Fruit fly (Drosophila melanogaster) whole organism, embryonic: ENCODE data around the gene mRpL15.

Source experiments
- CG10209 ChIP-seq: fragments of 200-800 bp; sonication (Bioruptor generic); optimal IDR thresholded peaks from 3 replicates; lab custom pipeline; 2017; ENCODE audit warnings: missing biosample characterization, mild to moderate bottlenecking, missing genetic modification characterization, missing genetic modification reagents
- CG10321 ChIP-seq: fragments of 200-800 bp; sonication (Bioruptor generic); IDR thresholded peaks from 2 replicates; pipeline ENCODE4 v1.3.6; 2022; ENCODE audit warnings: missing biosample characterization, missing genetic modification characterization
- CG11504 ChIP-seq: fragments of 200-800 bp; sonication (Bioruptor generic); optimal IDR thresholded peaks from 3 replicates; lab custom pipeline; 2019; ENCODE audit warnings: missing biosample characterization, mild to moderate bottlenecking, missing genetic modification characterization, moderate library complexity
- CG11695 ChIP-seq: fragments of 200-800 bp; sonication (Bioruptor generic); IDR thresholded peaks from 3 replicates; pipeline ENCODE4 v1.3.6; 2022; ENCODE audit warnings: missing biosample characterization, missing genetic modification characterization
- CG12391 ChIP-seq: fragments of 200-800 bp; sonication (Bioruptor generic); optimal IDR thresholded peaks from 3 replicates; lab custom pipeline; 2018; ENCODE audit warnings: missing biosample characterization, mild to moderate bottlenecking, missing genetic modification characterization, moderate library complexity
- CG12744 ChIP-seq: fragments of 200-800 bp; sonication (Bioruptor generic); optimal IDR thresholded peaks from 2 replicates; lab custom pipeline; 2016; ENCODE audit warnings: missing biosample characterization, missing genetic modification characterization
- CG14860 ChIP-seq: fragments of 200-800 bp; sonication (Bioruptor generic); IDR thresholded peaks from 3 replicates; pipeline ENCODE4 v1.3.6; 2022; ENCODE audit warnings: missing biosample characterization, missing genetic modification characterization; ENCODE audit not compliant: partially characterized antibody
- CG15011 ChIP-seq: fragments of 200-800 bp; sonication (Bioruptor generic); optimal IDR thresholded peaks from 3 replicates; lab custom pipeline; 2018; ENCODE audit warnings: missing biosample characterization, mild to moderate bottlenecking, missing genetic modification characterization
- CG17328 ChIP-seq: fragments of 200-800 bp; sonication (Bioruptor generic); IDR thresholded peaks from 2 replicates; pipeline ENCODE4 v1.3.6; 2022; ENCODE audit warnings: missing biosample characterization, missing genetic modification characterization
- CG2678 ChIP-seq: fragments of 200-800 bp; sonication (Bioruptor generic); optimal IDR thresholded peaks from 3 replicates; lab custom pipeline; 2019; ENCODE audit warnings: missing biosample characterization, mild to moderate bottlenecking, missing genetic modification characterization, moderate library complexity
- CG31365 ChIP-seq: fragments of 200-800 bp; sonication (Bioruptor generic); optimal IDR thresholded peaks from 2 replicates; lab custom pipeline; 2018; ENCODE audit warnings: missing biosample characterization, mild to moderate bottlenecking, missing genetic modification characterization
- CG32772 ChIP-seq: fragments of 200-800 bp; sonication (Bioruptor generic); IDR thresholded peaks from 2 replicates; pipeline ENCODE4 v1.3.6; 2022; ENCODE audit warnings: missing biosample characterization, missing genetic modification characterization
- CG3847 ChIP-seq: fragments of 200-800 bp; sonication (Bioruptor generic); IDR thresholded peaks from 2 replicates; pipeline ENCODE4 v1.3.6; 2022; ENCODE audit warnings: missing biosample characterization, missing genetic modification characterization
- CG4282 ChIP-seq: fragments of 200-800 bp; sonication (Bioruptor generic); optimal IDR thresholded peaks from 2 replicates; lab custom pipeline; 2016; ENCODE audit warnings: missing biosample characterization, missing genetic modification characterization
- CG4617 ChIP-seq: fragments of 200-800 bp; sonication (Bioruptor generic); optimal IDR thresholded peaks from 3 replicates; lab custom pipeline; 2016; ENCODE audit warnings: missing biosample characterization, missing genetic modification characterization, borderline replicate concordance
- CG4730 ChIP-seq: fragments of 200-800 bp; sonication (Bioruptor generic); IDR thresholded peaks from 2 replicates; pipeline ENCODE4 v1.3.6; 2022; ENCODE audit warnings: missing biosample characterization, missing genetic modification characterization
- CG7357 ChIP-seq: fragments of 200-800 bp; sonication (Bioruptor generic); IDR thresholded peaks from 3 replicates; pipeline ENCODE4 v1.3.6; 2022; ENCODE audit warnings: missing biosample characterization, missing genetic modification characterization
- CG7839 ChIP-seq: fragments of 200-800 bp; sonication (Bioruptor generic); optimal IDR thresholded peaks from 3 replicates; lab custom pipeline; 2018; ENCODE audit warnings: missing biosample characterization, mild to moderate bottlenecking, missing genetic modification characterization, moderate library complexity
- CG7963 ChIP-seq: fragments of 200-800 bp; sonication (Bioruptor generic); IDR thresholded peaks from 3 replicates; pipeline ENCODE4 v1.3.6; 2022; ENCODE audit warnings: missing biosample characterization, missing genetic modification characterization; ENCODE audit not compliant: partially characterized antibody
- CG8765 ChIP-seq: fragments of 200-800 bp; sonication (Bioruptor generic); IDR thresholded peaks from 2 replicates; pipeline ENCODE4 v1.3.6; 2022; ENCODE audit warnings: missing biosample characterization, missing genetic modification characterization
- CG8924 ChIP-seq: fragments of 200-800 bp; optimal IDR thresholded peaks from 3 replicates; lab custom pipeline; 2019; ENCODE audit warnings: missing biosample characterization, mild to moderate bottlenecking, missing genetic modification characterization, moderate library complexity
- HLH54F ChIP-seq: fragments of 200-800 bp; sonication (Bioruptor generic); optimal IDR thresholded peaks from 3 replicates; lab custom pipeline; 2016; ENCODE audit warnings: missing biosample characterization, missing genetic modification characterization
- HLHmδ ChIP-seq: fragments of 200-800 bp; sonication (Bioruptor generic); optimal IDR thresholded peaks from 2 replicates; lab custom pipeline; 2018; ENCODE audit warnings: missing biosample characterization, mild to moderate bottlenecking, missing genetic modification characterization, moderate library complexity
- Mad ChIP-seq: fragments of 200-800 bp; sonication (Bioruptor generic); optimal IDR thresholded peaks from 2 replicates; lab custom pipeline; 2016; ENCODE audit warnings: missing biosample characterization, missing genetic modification characterization
- Max ChIP-seq: fragments of 200-800 bp; sonication (Bioruptor generic); optimal IDR thresholded peaks from 2 replicates; lab custom pipeline; 2016; ENCODE audit warnings: missing biosample characterization, mild to moderate bottlenecking, missing genetic modification characterization
- Sox102F ChIP-seq: fragments of 200-800 bp; sonication (Bioruptor generic); optimal IDR thresholded peaks from 2 replicates; lab custom pipeline; 2018; ENCODE audit warnings: missing biosample characterization, mild to moderate bottlenecking, missing genetic modification characterization, moderate library complexity
- Tbp ChIP-seq: fragments of >200 bp; optimal IDR thresholded peaks from 2 replicates; lab custom pipeline; 2018; ENCODE audit warnings: missing biosample characterization, missing genetic modification characterization
- Xbp1 ChIP-seq: fragments of 200-800 bp; sonication (Bioruptor generic); optimal IDR thresholded peaks from 3 replicates; lab custom pipeline; 2016; ENCODE audit warnings: missing biosample characterization, mild to moderate bottlenecking, missing genetic modification characterization
- amos ChIP-seq: fragments of 200-800 bp; sonication (Bioruptor generic); IDR thresholded peaks from 2 replicates; pipeline ENCODE4 v1.3.6; 2022; ENCODE audit warnings: missing biosample characterization, missing genetic modification characterization; ENCODE audit not compliant: partially characterized antibody
- br ChIP-seq: fragments of >200 bp; optimal IDR thresholded peaks from 2 replicates; lab custom pipeline; 2017
- ci ChIP-seq: fragments of 200-800 bp; sonication (Bioruptor generic); IDR thresholded peaks from 3 replicates; pipeline ENCODE4 v1.3.6; 2022; ENCODE audit warnings: missing biosample characterization, missing genetic modification characterization
- crc ChIP-seq: fragments of 200-800 bp; sonication (Bioruptor generic); optimal IDR thresholded peaks from 2 replicates; lab custom pipeline; 2016; ENCODE audit warnings: missing biosample characterization, missing genetic modification characterization
- da ChIP-seq: fragments of 200-800 bp; sonication (Bioruptor generic); optimal IDR thresholded peaks from 2 replicates; lab custom pipeline; 2016; ENCODE audit warnings: missing biosample characterization, missing genetic modification characterization
- dimm ChIP-seq: fragments of 200-800 bp; sonication (Bioruptor generic); IDR thresholded peaks from 2 replicates; pipeline ENCODE4 v1.3.6; 2022; ENCODE audit warnings: missing biosample characterization, missing genetic modification characterization
- fd102C ChIP-seq: fragments of 200-800 bp; sonication (Bioruptor generic); optimal IDR thresholded peaks from 2 replicates; lab custom pipeline; 2018; ENCODE audit warnings: missing biosample characterization, mild to moderate bottlenecking, missing genetic modification characterization, moderate library complexity
- gce ChIP-seq: fragments of 200-800 bp; sonication (Bioruptor generic); IDR thresholded peaks from 3 replicates; pipeline ENCODE4 v1.3.6; 2022; ENCODE audit warnings: missing biosample characterization, missing genetic modification characterization
- insv ChIP-seq, 2 experiments: fragments of 200-800 bp; sonication (Bioruptor generic); optimal IDR thresholded peaks; 3 replicates each; lab custom pipeline; 2016 to 2018; ENCODE audit warnings: missing biosample characterization in 2 of 2, missing genetic modification characterization in 2 of 2
- jigr1 ChIP-seq: fragments of 200-800 bp; sonication (Bioruptor generic); IDR thresholded peaks from 3 replicates; pipeline ENCODE4 v1.3.6; 2022; ENCODE audit warnings: missing biosample characterization, missing genetic modification characterization
- kni ChIP-seq: fragments of 200-800 bp; sonication (Bioruptor generic); optimal IDR thresholded peaks from 3 replicates; lab custom pipeline; 2017; ENCODE audit warnings: mild to moderate bottlenecking, missing biosample characterization, missing genetic modification reagents, missing genetic modification characterization
- onecut ChIP-seq: fragments of 200-800 bp; sonication (Bioruptor generic); IDR thresholded peaks from 2 replicates; pipeline ENCODE4 v1.3.6; 2022; ENCODE audit warnings: missing biosample characterization, missing genetic modification characterization
- prd ChIP-seq, 3 experiments: fragments of >200 bp in 2 of 3; fragments of 200-800 bp in 1 of 3; sonication (Bioruptor generic) in 1 of 3; optimal IDR thresholded peaks in 2 of 3; IDR thresholded peaks in 1 of 3; 2 replicates in 2 of 3; 3 replicates in 1 of 3; pipeline versions ENCODE4 v1.3.6 to Lab custom; 2017 to 2022; ENCODE audit warnings: missing biosample characterization in 1 of 3, missing genetic modification characterization in 1 of 3
- psq ChIP-seq: fragments of 200-800 bp; sonication (Bioruptor generic); optimal IDR thresholded peaks from 2 replicates; lab custom pipeline; 2017; ENCODE audit warnings: missing biosample characterization, missing genetic modification characterization
- seq ChIP-seq: fragments of 200-800 bp; sonication (Bioruptor generic); IDR thresholded peaks from 2 replicates; pipeline ENCODE4 v1.3.6; 2022; ENCODE audit warnings: missing biosample characterization, missing genetic modification characterization
- slbo ChIP-seq: fragments of 200-800 bp; sonication (Bioruptor generic); IDR thresholded peaks from 2 replicates; pipeline ENCODE4 v1.3.6; 2022; ENCODE audit warnings: missing biosample characterization, missing genetic modification characterization
- sr ChIP-seq: fragments of 200-800 bp; sonication (Bioruptor generic); IDR thresholded peaks from 3 replicates; pipeline ENCODE4 v1.3.6; 2022; ENCODE audit warnings: missing biosample characterization, missing genetic modification characterization
- stwl ChIP-seq: fragments of 200-800 bp; sonication (Bioruptor generic); optimal IDR thresholded peaks from 3 replicates; lab custom pipeline; 2018; ENCODE audit warnings: missing biosample characterization, mild to moderate bottlenecking, missing genetic modification characterization, moderate library complexity
- tup ChIP-seq: fragments of 200-800 bp; sonication (Bioruptor generic); optimal IDR thresholded peaks from 2 replicates; lab custom pipeline; 2016; ENCODE audit warnings: missing biosample characterization, mild to moderate bottlenecking, missing genetic modification characterization, moderate library complexity
- unc-4 ChIP-seq: fragments of 200-800 bp; sonication (Bioruptor generic); IDR thresholded peaks from 2 replicates; pipeline ENCODE4 v1.3.6; 2022; ENCODE audit warnings: missing biosample characterization, missing genetic modification characterization; ENCODE audit not compliant: partially characterized antibody
- zfh2 ChIP-seq: fragments of 200-800 bp; sonication (Bioruptor generic); optimal IDR thresholded peaks from 2 replicates; lab custom pipeline; 2016; ENCODE audit warnings: missing biosample characterization, missing genetic modification characterization

mRpL15 gene

dm6 chr3L:20473021-20473799 is 37.2 kb upstream of the mRpL15 start, which contains the start of the genes CG32428 and CG5969 (continued):
- TF ChIP-seq CG4282 (GFP tag; lab: Kevin White, UChicago) (no peak), kni (GFP tag; lab: Kevin White, UChicago) (no peak), CG7963 (no peak), amos (no peak), CG10209 (GFP tag; lab: Kevin White, UChicago) (peak; percentile 70), br (no peak), tup (GFP tag; lab: Kevin White, UChicago) (no peak), da (no peak), CG4730 (GFP tag; lab: Robert Waterston, UW) (no peak), insv (GFP tag; optimal IDR thresholded peaks at IDR 0.05; lab: Kevin White, UChicago) (peak in 1 of 2 experiments; percentile 70), CG8924 (tag; lab: Kevin White, UChicago) (peak; percentile 70), CG2678 (tag; lab: Kevin White, UChicago) (peak; percentile 80), CG8765 (no peak), Xbp1 (GFP tag; lab: Kevin White, UChicago) (peak; percentile 59), CG12744 (no peak), CG11504 (tag; lab: Kevin White, UChicago) (peak; percentile 84), HLHmδ (GFP tag; lab: Kevin White, UChicago) (peak; percentile 34), ci (GFP tag; lab: Robert Waterston, UW) (peak; percentile 36; the same call in 2 of the 3 replicates), CG7839 (tag; lab: Kevin White, UChicago) (peak; percentile 76), Tbp (GFP tag; lab: Kevin White, UChicago) (no peak), jigr1 (no peak), seq (GFP tag; lab: Robert Waterston, UW) (no peak), unc-4 (GFP tag; lab: Robert Waterston, UW) (no peak), HLH54F (GFP tag; lab: Kevin White, UChicago) (no peak), CG3847 (GFP tag; lab: Robert Waterston, UW) (peak; percentile 71), fd102C (GFP tag; lab: Kevin White, UChicago) (no peak), stwl (tag; lab: Kevin White, UChicago) (peak; percentile 59), sr (GFP tag; lab: Robert Waterston, UW) (no peak), psq (peak; percentile 69), CG31365 (tag; lab: Kevin White, UChicago) (no peak), CG11695 (GFP tag; lab: Robert Waterston, UW) (no peak; the same call in 2 of the 3 replicates), CG14860 (no peak), dimm (GFP tag; lab: Robert Waterston, UW) (no peak), prd (optimal IDR thresholded peaks at IDR 0.05; lab: Kevin White, UChicago) (no peak), prd (GFP tag; IDR thresholded peaks at IDR 0.05; lab: Robert Waterston, UW) (peak; percentile 65), zfh2 (GFP tag; lab: Kevin White, UChicago) (peak; percentile 16), Sox102F (GFP tag; lab: Kevin White, UChicago) (peak; percentile 51), CG12391 (peak; percentile 79), crc (GFP tag; lab: Kevin White, UChicago) (no peak), CG10321 (GFP tag; lab: Robert Waterston, UW) (0 out of 2 replicates have a peak, but pooled peaks have one; percentile 7), slbo (GFP tag; lab: Robert Waterston, UW) (peak; percentile 89), CG7357 (peak; percentile 52; the same call in 2 of the 3 replicates), onecut (peak; percentile 22; the same call in 1 of the 2 replicates), CG15011 (no peak), gce (GFP tag; lab: Robert Waterston, UW) (no peak), CG17328 (peak; percentile 54), Mad (GFP tag; lab: Kevin White, UChicago) (no peak), Max (GFP tag; lab: Kevin White, UChicago) (peak; percentile 45), CG32772 (GFP tag; lab: Robert Waterston, UW) (peak; percentile 49; the same call in 1 of the 2 replicates), CG4617 (no peak)
